Worm (Caenorhabditis elegans): ENCODE results near the gene fbxa-155.

- no peak for TF ChIP-seq cog-1 (tag; optimal IDR thresholded peaks at IDR 0.05)
- no peak for TF ChIP-seq med-1 (GFP tag; optimal IDR thresholded peaks at IDR 0.05; ENCODE audit: insufficient read depth)
- no peak for TF ChIP-seq flt-1 (GFP tag; IDR thresholded peaks at IDR 0.05)
- no peak for TF ChIP-seq tab-1 (GFP tag; IDR thresholded peaks at IDR 0.05)
- no peak for TF ChIP-seq T22C8.4 (GFP tag; IDR thresholded peaks at IDR 0.05)
- TF ChIP-seq ztf-23 (GFP tag; IDR thresholded peaks at IDR 0.05) = no peak
- TF ChIP-seq ztf-29 (GFP tag; IDR thresholded peaks at IDR 0.05) = no peak
- TF ChIP-seq ref-1 (GFP tag; conservative IDR thresholded peaks at IDR 0.05) = no peak
Observed at ce11 chrIII:9982119-9982642, 27.8 kb downstream of the fbxa-155 start.

Measured in whole organism, midembryonic.